Worm (Caenorhabditis elegans): ENCODE measurements around the gene clpr-2.

ce11 chrII:1241176-1241730, 17.5 kb upstream of the clpr-2 start:
- TF ChIP-seq tbx-37 (GFP tag; conservative IDR thresholded peaks at IDR 0.05): no peak
- TF ChIP-seq ets-7 (tag; optimal IDR thresholded peaks at IDR 0.05): no peak
- no peak for TF ChIP-seq sea-1 (GFP tag; conservative IDR thresholded peaks at IDR 0.05)
- no peak for TF ChIP-seq ama-1 (optimal IDR thresholded peaks at IDR 0.05)
- TF ChIP-seq ceh-13 (GFP tag; optimal IDR thresholded peaks at IDR 0.05): no peak
- TF ChIP-seq tra-4 (tag; optimal IDR thresholded peaks at IDR 0.05): no peak
- TF ChIP-seq scrt-1 (GFP tag; IDR thresholded peaks at IDR 0.05): 0 out of 2 replicates have a peak, but pooled peaks have one; percentile 24
- no peak for TF ChIP-seq flt-1 (GFP tag; IDR thresholded peaks at IDR 0.05)
- no peak for TF ChIP-seq ceh-36 (tag; optimal IDR thresholded peaks at IDR 0.05)
- TF ChIP-seq hmbx-1 (tag; optimal IDR thresholded peaks at IDR 0.05): no peak
- TF ChIP-seq aly-1 (tag; optimal IDR thresholded peaks at IDR 0.05): no peak
- TF ChIP-seq tbx-11 (GFP tag; IDR thresholded peaks at IDR 0.05): no peak
